Fruit fly (Drosophila melanogaster): ENCODE data around the gene Eip74EF.

The Eip74EF gene

dm6 chr3L:17659268-17659589 is 40.1 kb upstream of the Eip74EF start:
- TF ChIP-seq lab (GFP tag; optimal IDR thresholded peaks at IDR 0.05): peak; percentile 86
- peak; percentile 65 for TF ChIP-seq Hey (tag; optimal IDR thresholded peaks at IDR 0.05)
- TF ChIP-seq kay (GFP tag; optimal IDR thresholded peaks at IDR 0.05): no peak
- TF ChIP-seq ranshi (GFP tag; IDR thresholded peaks at IDR 0.05): no peak
- no peak for TF ChIP-seq CG12219 (GFP tag; optimal IDR thresholded peaks at IDR 0.05)
- 0 out of 3 replicates have a peak, but pooled peaks have one; percentile 26 for TF ChIP-seq z (GFP tag; IDR thresholded peaks at IDR 0.05)
- peak in 1 of 2 experiments; percentile 35 for TF ChIP-seq Trl (optimal IDR thresholded peaks at IDR 0.05)
- peak; percentile 21 for TF ChIP-seq Trl (GFP tag; optimal IDR thresholded peaks at IDR 0.05)
- no peak for TF ChIP-seq CG15479 (GFP tag; optimal IDR thresholded peaks at IDR 0.05)
- TF ChIP-seq CHES-1-like (GFP tag; optimal IDR thresholded peaks at IDR 0.05): peak; percentile 51
- TF ChIP-seq sr (GFP tag; IDR thresholded peaks at IDR 0.05): no peak
- no peak for TF ChIP-seq Scr (GFP tag; IDR thresholded peaks at IDR 0.05; ENCODE audit: partially characterized antibody)
- no peak for TF ChIP-seq hkb (optimal IDR thresholded peaks at IDR 0.05)
- 0 out of 2 replicates have a peak, but pooled peaks have one; percentile 37 for TF ChIP-seq hkb (GFP tag; IDR thresholded peaks at IDR 0.05)
- no peak for TF ChIP-seq lola (GFP tag; optimal IDR thresholded peaks at IDR 0.05)
- TF ChIP-seq run (tag; optimal IDR thresholded peaks at IDR 0.05): no peak
- no peak for TF ChIP-seq H15 (GFP tag; IDR thresholded peaks at IDR 0.05)
- TF ChIP-seq CG3065 (GFP tag; optimal IDR thresholded peaks at IDR 0.05): no peak
- no peak for TF ChIP-seq Awh (GFP tag; IDR thresholded peaks at IDR 0.05)
- no peak for TF ChIP-seq CG8089 (GFP tag; optimal IDR thresholded peaks at IDR 0.05)
- TF ChIP-seq btn (GFP tag; optimal IDR thresholded peaks at IDR 0.05): no peak
- peak in 1 of 2 experiments; percentile 29 for TF ChIP-seq eve (GFP tag; optimal IDR thresholded peaks at IDR 0.05)
- no peak for TF ChIP-seq ab (GFP tag; optimal IDR thresholded peaks at IDR 0.05)
- no peak for TF ChIP-seq CG16779 (GFP tag; IDR thresholded peaks at IDR 0.05)
- TF ChIP-seq gsb (GFP tag; IDR thresholded peaks at IDR 0.05): peak; percentile 52; the same call in 1 of the 2 replicates
- TF ChIP-seq CG11398 (GFP tag; optimal IDR thresholded peaks at IDR 0.05): peak; percentile 41
- no peak for TF ChIP-seq chn (GFP tag; optimal IDR thresholded peaks at IDR 0.05)
- peak; percentile 15 for TF ChIP-seq YL-1 (GFP tag; optimal IDR thresholded peaks at IDR 0.05)
- no peak for TF ChIP-seq D (optimal IDR thresholded peaks at IDR 0.05)
- TF ChIP-seq D (GFP tag; optimal IDR thresholded peaks at IDR 0.05): no peak
- no peak for TF ChIP-seq TFAM (GFP tag; optimal IDR thresholded peaks at IDR 0.05)
- TF ChIP-seq CG11695 (GFP tag; IDR thresholded peaks at IDR 0.05): 0 out of 3 replicates have a peak, but pooled peaks have one; percentile 23
- TF ChIP-seq tup (GFP tag; optimal IDR thresholded peaks at IDR 0.05): peak; percentile 45
- 0 out of 2 replicates have a peak, but pooled peaks have one; percentile 17 for TF ChIP-seq CkIIα-i1 (GFP tag; IDR thresholded peaks at IDR 0.05)
- TF ChIP-seq CG2120 (GFP tag; optimal IDR thresholded peaks at IDR 0.05): peak; percentile 58
- TF ChIP-seq Ada2b (GFP tag; IDR thresholded peaks at IDR 0.05): peak; percentile 22; the same call in 1 of the 2 replicates
- peak; percentile 1 for TF ChIP-seq grn (GFP tag; optimal IDR thresholded peaks at IDR 0.05)
- no peak for TF ChIP-seq cad (GFP tag; optimal IDR thresholded peaks at IDR 0.05)
- no peak for TF ChIP-seq Tbp (GFP tag; optimal IDR thresholded peaks at IDR 0.05)
- no peak for TF ChIP-seq CG31388 (GFP tag; optimal IDR thresholded peaks at IDR 0.05)
- TF ChIP-seq CG8924 (tag; optimal IDR thresholded peaks at IDR 0.05): no peak
- peak; percentile 56 for TF ChIP-seq cwo (GFP tag; optimal IDR thresholded peaks at IDR 0.05)
- TF ChIP-seq CG6791 (GFP tag; IDR thresholded peaks at IDR 0.05; ENCODE audit: partially characterized antibody): no peak
- peak; percentile 47 for TF ChIP-seq bab2 (GFP tag; optimal IDR thresholded peaks at IDR 0.05)
- TF ChIP-seq CG2678 (tag; optimal IDR thresholded peaks at IDR 0.05): no peak
- TF ChIP-seq gt (GFP tag; IDR thresholded peaks at IDR 0.05): no peak
- TF ChIP-seq Oaz (GFP tag; IDR thresholded peaks at IDR 0.05): no peak
- TF ChIP-seq CG8281 (tag; optimal IDR thresholded peaks at IDR 0.05): no peak
- TF ChIP-seq Fer1 (GFP tag; optimal IDR thresholded peaks at IDR 0.05): peak; percentile 67
- peak; percentile 81 for TF ChIP-seq CG13624 (GFP tag; optimal IDR thresholded peaks at IDR 0.05)
- no peak for TF ChIP-seq CG4404 (GFP tag; IDR thresholded peaks at IDR 0.05)
- TF ChIP-seq Asciz (GFP tag; optimal IDR thresholded peaks at IDR 0.05): no peak
- TF ChIP-seq mirr (GFP tag; optimal IDR thresholded peaks at IDR 0.05): peak; percentile 79
